Worm (Caenorhabditis elegans) whole organism, L3 larva: ENCODE measurements around the gene F49F1.11.

ENCODE experiments used
- ama-1 ChIP-seq: fragments of 150-350 bp; optimal IDR thresholded peaks from 2 replicates; lab custom pipeline; 2018
- ceh-28 ChIP-seq: fragments of 150-350 bp; optimal IDR thresholded peaks from 2 replicates; lab custom pipeline; 2014; ENCODE audit warnings: missing biosample characterization, missing genetic modification reagents, missing genetic modification characterization
- ceh-82 ChIP-seq: fragments of 150-350 bp; optimal IDR thresholded peaks from 2 replicates; lab custom pipeline; 2014; ENCODE audit warnings: missing biosample characterization, missing genetic modification characterization
- elt-2 ChIP-seq: sonication (generic microtip); optimal IDR thresholded peaks from 2 replicates; lab custom pipeline; 2016; ENCODE audit warnings: missing genetic modification reagents, mild to moderate bottlenecking, missing genetic modification characterization, missing compliant biosample characterization
- jun-1 ChIP-seq: fragments of 150-350 bp; optimal IDR thresholded peaks from 2 replicates; lab custom pipeline; 2014; ENCODE audit warnings: missing biosample characterization, missing genetic modification reagents, missing genetic modification characterization
- lsy-12 ChIP-seq: sonication (generic microtip); optimal IDR thresholded peaks from 2 replicates; lab custom pipeline; 2016; ENCODE audit warnings: mild to moderate bottlenecking, missing genetic modification characterization, missing compliant biosample characterization
- nhr-12 ChIP-seq: fragments of 150-350 bp; optimal IDR thresholded peaks from 2 replicates; lab custom pipeline; 2014; ENCODE audit warnings: missing biosample characterization, missing genetic modification characterization
- nhr-77 ChIP-seq: fragments of 150-350 bp; optimal IDR thresholded peaks from 2 replicates; lab custom pipeline; 2014; ENCODE audit warnings: missing biosample characterization, missing genetic modification characterization
- pha-4 ChIP-seq: fragments of 150-350 bp; optimal IDR thresholded peaks from 2 replicates; lab custom pipeline; 2014; ENCODE audit warnings: missing biosample characterization, missing genetic modification reagents, missing genetic modification characterization
- pqm-1 ChIP-seq: fragments of 150-350 bp; optimal IDR thresholded peaks from 2 replicates; lab custom pipeline; 2017; ENCODE audit warnings: missing biosample characterization, missing genetic modification characterization, inconsistent platforms
- sea-2 ChIP-seq: fragments of 150-350 bp; sonication (generic microtip); optimal IDR thresholded peaks from 4 replicates; lab custom pipeline; 2014; ENCODE audit warnings: missing biosample characterization, missing genetic modification reagents, missing genetic modification characterization
- skn-1 ChIP-seq: fragments of 150-350 bp; optimal IDR thresholded peaks from 2 replicates; lab custom pipeline; 2014; ENCODE audit warnings: missing biosample characterization, missing genetic modification characterization
- zag-1 ChIP-seq: fragments of 150-350 bp; optimal IDR thresholded peaks from 2 replicates; lab custom pipeline; 2014; ENCODE audit warnings: missing biosample characterization, missing genetic modification characterization

- TF ChIP-seq pha-4 (tag; lab: Kevin White, UChicago) = no peak
- no peak for TF ChIP-seq jun-1 (tag; lab: Kevin White, UChicago)
- no peak for TF ChIP-seq ama-1 (lab: Kevin White, UChicago)
- TF ChIP-seq sea-2 (GFP tag; lab: Kevin White, UChicago) = no peak
- TF ChIP-seq pqm-1 (tag; lab: Kevin White, UChicago) = no peak
- no peak for TF ChIP-seq nhr-12
- TF ChIP-seq nhr-77 = no peak
- TF ChIP-seq lsy-12 (tag; lab: Kevin White, UChicago) = no peak
- TF ChIP-seq zag-1 (tag; lab: Kevin White, UChicago) = no peak
- TF ChIP-seq skn-1 (tag; lab: Kevin White, UChicago) = no peak
- TF ChIP-seq ceh-28 (tag; lab: Kevin White, UChicago) = no peak
- TF ChIP-seq ceh-82 (tag; lab: Kevin White, UChicago) = no peak
- TF ChIP-seq elt-2 (tag; lab: Kevin White, UChicago) = no peak
Measured at ce11 chrIV:4144784-4145183, 3.6 kb upstream of the F49F1.11 start, which contains the start of gene R07C12.3.
